Fruit fly (Drosophila melanogaster) whole organism, embryonic: ENCODE data around the gene shams.
"Not testable (repeated sequence)": the region's sequence is repeated elsewhere in the genome, so short reads cannot be mapped to it uniquely, and the experiment has no call there.

Experiments used
- CG14667 ChIP-seq: fragments of 200-800 bp; sonication (Bioruptor generic); IDR thresholded peaks from 2 replicates; pipeline ENCODE4 v1.3.6; 2022; ENCODE audit warnings: missing biosample characterization, missing genetic modification characterization
- CG17186 ChIP-seq: fragments of 200-800 bp; sonication (Bioruptor generic); optimal IDR thresholded peaks from 3 replicates; lab custom pipeline; 2017; ENCODE audit warnings: missing biosample characterization, missing genetic modification reagents, missing genetic modification characterization
- CG17568 ChIP-seq: fragments of 200-800 bp; sonication (Bioruptor generic); optimal IDR thresholded peaks from 2 replicates; lab custom pipeline; 2018; ENCODE audit warnings: missing biosample characterization, mild to moderate bottlenecking, missing genetic modification characterization, moderate library complexity
- CG2202 ChIP-seq: fragments of 200-800 bp; sonication (Bioruptor generic); optimal IDR thresholded peaks from 2 replicates; lab custom pipeline; 2018; ENCODE audit warnings: missing biosample characterization, mild to moderate bottlenecking, missing genetic modification characterization
- Ptx1 ChIP-seq: fragments of 200-800 bp; sonication (Bioruptor generic); IDR thresholded peaks from 2 replicates; pipeline ENCODE4 v1.3.6; 2022; ENCODE audit warnings: missing biosample characterization, missing genetic modification characterization
- Sry-β ChIP-seq: fragments of 200-800 bp; sonication (Bioruptor generic); optimal IDR thresholded peaks from 2 replicates; lab custom pipeline; 2018; ENCODE audit warnings: missing biosample characterization, mild to moderate bottlenecking, missing genetic modification characterization, moderate library complexity
- danr ChIP-seq: fragments of 200-800 bp; sonication (Bioruptor generic); IDR thresholded peaks from 2 replicates; pipeline ENCODE4 v1.3.6; 2022; ENCODE audit warnings: missing biosample characterization, missing genetic modification characterization
- disco-r ChIP-seq: fragments of 200-800 bp; sonication (Bioruptor generic); optimal IDR thresholded peaks from 2 replicates; lab custom pipeline; 2016; ENCODE audit warnings: missing biosample characterization, missing genetic modification characterization
- dysf ChIP-seq: fragments of 200-800 bp; sonication (Bioruptor generic); IDR thresholded peaks from 3 replicates; pipeline ENCODE4 v1.3.6; 2022; ENCODE audit warnings: missing biosample characterization, missing genetic modification characterization
- kah ChIP-seq: fragments of 200-800 bp; sonication (Bioruptor generic); optimal IDR thresholded peaks from 2 replicates; lab custom pipeline; 2018; ENCODE audit warnings: missing biosample characterization, mild to moderate bottlenecking, missing genetic modification characterization
- pan ChIP-seq, 4 experiments: fragments of >200 bp in 3 of 4; fragments of 200-800 bp in 1 of 4; sonication (Bioruptor generic) in 1 of 4; optimal IDR thresholded peaks in 3 of 4; IDR thresholded peaks in 1 of 4; 2 replicates each; pipeline versions ENCODE4 v1.3.6 to Lab custom; 2017 to 2022; ENCODE audit warnings: missing biosample characterization in 2 of 4, missing genetic modification characterization in 2 of 4, mixed read lengths in 1 of 4
- sc ChIP-seq, 3 experiments: fragments of >200 bp in 2 of 3; fragments of 200-800 bp in 1 of 3; sonication (Bioruptor generic) in 1 of 3; optimal IDR thresholded peaks; 2 replicates in 2 of 3; 3 replicates in 1 of 3; lab custom pipeline; 2017; ENCODE audit warnings: mild to moderate bottlenecking in 1 of 3, missing biosample characterization in 1 of 3, missing genetic modification characterization in 1 of 3, missing genetic modification reagents in 1 of 3

- TF ChIP-seq CG2202 (tag; lab: Kevin White, UChicago); kah (GFP tag; lab: Kevin White, UChicago); sc (optimal IDR thresholded peaks at IDR 0.05; lab: Kevin White, UChicago); Sry-β (GFP tag; lab: Kevin White, UChicago); CG17568 (GFP tag; lab: Kevin White, UChicago); pan (optimal IDR thresholded peaks at IDR 0.05; lab: Kevin White, UChicago); disco-r (GFP tag; lab: Kevin White, UChicago); CG17186 (GFP tag; lab: Kevin White, UChicago): not testable (repeated sequence)
- TF ChIP-seq sc (GFP tag; optimal IDR thresholded peaks at IDR 0.05; lab: Kevin White, UChicago), result peak; percentile 3
- peak in 1 of 2 experiments; percentile 80 for TF ChIP-seq pan (GFP tag; optimal IDR thresholded peaks at IDR 0.05 in 1 of 2, IDR thresholded peaks at IDR 0.05 in 1 of 2)
- TF ChIP-seq CG14667 (GFP tag; lab: Robert Waterston, UW), result 0 out of 2 replicates have a peak, but pooled peaks have one; percentile 23
- peak; percentile 70 for TF ChIP-seq Ptx1
- TF ChIP-seq danr (GFP tag; lab: Robert Waterston, UW), result 0 out of 2 replicates have a peak, but pooled peaks have one; percentile 8
- TF ChIP-seq dysf (GFP tag; lab: Robert Waterston, UW), result peak; percentile 71; the same call in 2 of the 3 replicates
These were observed 48.9 kb upstream of the shams start, which contains the start of gene vig2 for dm6 chr3R:25123262-25123661.
